Worm (Caenorhabditis elegans): ENCODE measurements around the gene mdt-20.

Gene mdt-20

DNA sequence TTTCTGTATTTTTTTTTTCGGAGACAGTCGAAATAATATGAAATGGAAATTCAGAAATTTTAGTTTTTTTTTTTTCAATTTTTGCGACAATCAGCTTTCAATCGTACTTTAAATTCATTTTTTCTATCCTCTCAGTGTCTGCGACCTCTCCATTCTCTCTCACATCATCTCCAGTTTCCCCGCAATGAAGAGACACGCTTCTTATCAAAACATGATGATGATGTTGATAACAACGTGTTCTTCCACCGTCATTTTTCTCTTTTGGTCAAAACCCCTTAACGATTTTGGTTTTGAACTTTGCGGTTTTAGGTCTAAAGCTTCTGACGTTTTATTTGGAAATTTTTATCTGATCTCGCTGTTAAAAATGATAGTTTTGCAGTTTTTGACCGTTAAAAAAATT lies 21.7 kb downstream of the mdt-20 start:
- TF ChIP-seq nfya-1 (tag; optimal IDR thresholded peaks at IDR 0.05; ENCODE audit: insufficient read depth) = no peak
- no peak for TF ChIP-seq fkh-2 (tag; optimal IDR thresholded peaks at IDR 0.05)
- TF ChIP-seq elt-1 (tag; optimal IDR thresholded peaks at IDR 0.05) = no peak
- no peak for TF ChIP-seq nhr-11 (tag; optimal IDR thresholded peaks at IDR 0.05)
- no peak for TF ChIP-seq mdl-1 (tag; optimal IDR thresholded peaks at IDR 0.05)
- no peak for TF ChIP-seq nhr-237 (tag; optimal IDR thresholded peaks at IDR 0.05)
- TF ChIP-seq pha-4 (tag; optimal IDR thresholded peaks at IDR 0.05) = no peak
- no peak for TF ChIP-seq mml-1 (tag; optimal IDR thresholded peaks at IDR 0.05)
- TF ChIP-seq snpc-4 (tag; optimal IDR thresholded peaks at IDR 0.05) = no peak
- no peak for TF ChIP-seq ceh-82 (tag; optimal IDR thresholded peaks at IDR 0.05)
- no peak for TF ChIP-seq egl-5 (tag; optimal IDR thresholded peaks at IDR 0.05)
- TF ChIP-seq ama-1 (optimal IDR thresholded peaks at IDR 0.05) = no peak
- no peak for TF ChIP-seq nhr-77 (tag; optimal IDR thresholded peaks at IDR 0.05)
- no peak for TF ChIP-seq ZK546.5 (tag; optimal IDR thresholded peaks at IDR 0.05)
- no peak for TF ChIP-seq jun-1 (tag; optimal IDR thresholded peaks at IDR 0.05)
- TF ChIP-seq nhr-25 (tag; optimal IDR thresholded peaks at IDR 0.05) = no peak

DNA sequence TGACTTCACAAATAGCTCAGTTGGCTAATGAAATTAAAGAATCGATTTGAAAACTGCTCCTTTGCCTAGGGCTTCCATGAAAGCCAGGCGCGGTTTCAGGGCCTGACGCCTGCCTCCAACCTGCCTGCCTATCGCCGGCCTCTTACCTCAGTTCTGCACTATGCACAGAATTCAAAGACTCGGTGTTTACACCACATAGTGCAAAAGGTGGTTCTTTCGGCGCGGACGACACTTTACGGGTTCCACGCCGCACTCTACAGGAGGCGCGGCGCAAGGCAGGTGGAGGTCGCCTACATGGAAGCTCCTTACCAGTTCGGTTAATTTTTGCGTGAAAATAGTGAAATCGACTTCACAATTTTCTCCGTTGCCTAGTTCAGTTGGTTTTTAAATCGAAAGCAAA lies 22.2 kb downstream of the mdt-20 start:
- TF ChIP-seq unc-39 (tag; optimal IDR thresholded peaks at IDR 0.05) (no peak), lin-15B (tag; optimal IDR thresholded peaks at IDR 0.05) (no peak), hmg-11 (tag; optimal IDR thresholded peaks at IDR 0.05) (no peak), nhr-28 (tag; optimal IDR thresholded peaks at IDR 0.05) (no peak), jun-1 (tag; optimal IDR thresholded peaks at IDR 0.05) (no peak)

DNA sequence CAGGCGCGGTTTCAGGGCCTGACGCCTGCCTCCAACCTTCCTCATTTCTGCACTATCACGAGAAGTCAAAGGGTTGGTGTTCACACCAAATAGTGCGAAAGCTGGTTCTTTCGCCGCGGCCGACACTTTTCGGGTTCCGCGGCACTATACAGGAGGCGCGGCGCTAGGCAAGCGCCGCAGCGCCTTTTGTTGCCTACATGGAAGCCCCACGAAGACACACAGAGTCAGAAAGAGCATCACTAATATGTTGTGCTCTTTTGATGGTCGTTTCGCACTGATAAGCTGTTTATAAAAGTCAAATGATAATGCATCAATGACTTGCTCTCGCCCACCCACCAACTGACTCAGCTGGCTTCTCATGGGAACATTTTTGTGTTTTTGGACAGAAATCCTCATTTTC lies 24.3 kb downstream of the mdt-20 start:
- TF ChIP-seq fkh-10 (GFP tag; optimal IDR thresholded peaks at IDR 0.05) (no peak), snpc-4 (tag; optimal IDR thresholded peaks at IDR 0.05) (peak; percentile 48), elt-2 (tag; optimal IDR thresholded peaks at IDR 0.05) (peak; percentile 60), fos-1 (tag; optimal IDR thresholded peaks at IDR 0.05) (no peak), ceh-9 (tag; optimal IDR thresholded peaks at IDR 0.05) (no peak), pqm-1 (tag; optimal IDR thresholded peaks at IDR 0.05) (peak; percentile 10)

DNA sequence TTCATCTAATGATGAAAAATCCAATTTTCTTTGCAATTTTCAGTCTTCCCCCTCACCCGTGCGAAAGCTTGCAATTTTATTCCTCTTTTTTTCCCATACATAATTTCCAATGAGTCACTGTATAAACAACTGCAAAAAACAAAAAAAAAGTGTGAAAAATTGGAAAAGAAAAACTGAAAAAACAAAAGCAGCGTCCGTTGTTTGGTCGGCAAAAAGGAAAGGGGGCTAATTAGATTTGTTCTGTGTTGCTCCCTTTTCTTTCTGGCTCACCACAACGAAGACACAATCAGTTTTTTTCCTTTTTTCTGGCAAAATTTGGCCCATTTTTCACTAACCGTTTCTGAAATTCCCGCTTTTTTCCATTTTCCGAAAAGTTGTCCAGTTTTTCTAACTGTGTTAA lies 24.8 kb downstream of the mdt-20 start:
- no peak for TF ChIP-seq ceh-16 (tag; optimal IDR thresholded peaks at IDR 0.05)
- TF ChIP-seq lin-39 (tag; optimal IDR thresholded peaks at IDR 0.05) = no peak

DNA sequence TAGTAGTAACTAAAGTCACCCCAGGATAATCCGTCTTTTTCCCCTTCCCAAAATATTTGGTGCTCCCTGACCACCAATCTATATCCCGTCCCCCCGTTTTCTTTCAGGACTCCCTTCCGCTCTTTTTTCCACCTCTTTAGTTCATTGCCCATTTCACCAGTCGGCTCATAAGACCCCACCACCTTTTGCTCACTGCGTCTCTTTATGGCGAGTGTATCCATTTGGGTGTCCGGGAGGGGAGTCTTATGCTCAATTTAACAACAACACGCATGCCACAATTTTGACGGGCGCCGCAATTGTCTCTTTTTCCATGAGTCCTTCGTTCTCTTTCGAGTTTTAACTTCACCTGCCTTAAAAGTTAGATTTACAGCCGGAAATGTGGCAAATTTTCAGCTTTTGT lies 25.6 kb downstream of the mdt-20 start:
- TF ChIP-seq lin-39 (tag; optimal IDR thresholded peaks at IDR 0.05) (peak; percentile 49), mml-1 (tag; optimal IDR thresholded peaks at IDR 0.05) (no peak), snpc-4 (tag; optimal IDR thresholded peaks at IDR 0.05) (peak; percentile 43), nfya-1 (tag; optimal IDR thresholded peaks at IDR 0.05; ENCODE audit: insufficient read depth) (peak; percentile 38)

DNA sequence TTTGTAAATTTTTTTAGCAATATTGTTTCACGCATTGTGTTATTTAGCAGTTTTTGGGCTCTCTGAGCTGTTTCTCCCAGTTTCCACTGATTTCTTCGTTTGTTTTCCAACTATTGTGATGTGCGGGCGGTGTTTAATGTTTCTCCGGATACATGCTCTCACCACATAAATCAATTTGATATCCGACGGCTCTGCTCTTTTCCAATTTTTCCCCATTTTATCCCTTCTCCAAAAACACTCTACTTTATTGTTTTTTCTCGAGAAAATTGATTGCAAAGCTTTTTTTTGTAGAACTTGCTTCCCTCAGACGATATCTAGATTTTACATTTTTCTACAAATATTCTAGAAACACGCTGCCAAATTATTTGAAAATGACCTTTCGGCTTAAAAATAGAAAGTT lies 27.9 kb downstream of the mdt-20 start:
- TF ChIP-seq nhr-43 (tag; optimal IDR thresholded peaks at IDR 0.05; ENCODE audit: poor library complexity, severe bottlenecking) = no peak
- no peak for TF ChIP-seq mml-1 (tag; optimal IDR thresholded peaks at IDR 0.05)
- TF ChIP-seq elt-3 (tag; optimal IDR thresholded peaks at IDR 0.05) = no peak

DNA sequence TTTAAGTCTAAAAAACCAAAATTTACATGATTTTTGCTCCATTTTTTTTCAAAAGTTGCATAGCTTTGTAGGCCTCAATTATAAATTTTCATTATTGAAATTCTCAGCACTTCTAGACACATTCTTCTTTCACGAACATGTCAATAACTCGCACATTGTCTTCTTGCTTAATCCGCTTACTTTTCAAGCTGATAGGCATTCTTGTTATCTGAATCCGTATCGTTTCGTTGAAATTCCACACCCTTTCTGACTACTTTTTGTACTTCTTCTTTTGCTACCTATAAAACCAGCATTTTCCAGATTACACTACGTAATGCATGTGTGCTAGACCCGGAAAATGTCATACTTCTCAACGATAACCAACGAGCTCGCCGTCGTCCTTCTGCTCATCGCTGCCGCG lies 28.7 kb downstream of the mdt-20 start, which contains the start of gene W09G12.9:
Gene W09G12.9, plus strand, starts transcription at position 301 of the 400 bp plus-strand sequence.
- no peak for TF ChIP-seq elt-2 (tag; optimal IDR thresholded peaks at IDR 0.05)
- no peak for TF ChIP-seq jun-1 (tag; optimal IDR thresholded peaks at IDR 0.05)
- no peak for TF ChIP-seq ceh-28 (tag; optimal IDR thresholded peaks at IDR 0.05)
- no peak for TF ChIP-seq ceh-9 (tag; optimal IDR thresholded peaks at IDR 0.05)
- TF ChIP-seq nhr-25 (tag; optimal IDR thresholded peaks at IDR 0.05) = no peak
- no peak for TF ChIP-seq nhr-28 (tag; optimal IDR thresholded peaks at IDR 0.05)
- TF ChIP-seq nhr-43 (tag; optimal IDR thresholded peaks at IDR 0.05; ENCODE audit: poor library complexity, severe bottlenecking) = no peak
- TF ChIP-seq nhr-77 (tag; optimal IDR thresholded peaks at IDR 0.05) = no peak
- no peak for TF ChIP-seq nhr-237 (tag; optimal IDR thresholded peaks at IDR 0.05)
- no peak for TF ChIP-seq pqm-1 (tag; optimal IDR thresholded peaks at IDR 0.05)
- no peak for TF ChIP-seq nhr-12 (tag; optimal IDR thresholded peaks at IDR 0.05)
- TF ChIP-seq mml-1 (tag; optimal IDR thresholded peaks at IDR 0.05) = no peak
- TF ChIP-seq ztf-4 (tag; optimal IDR thresholded peaks at IDR 0.05) = no peak

Data from whole organism, L3 larva.